Worm (Caenorhabditis elegans) whole organism, early embryonic: ENCODE results near the gene spe-51.

Source experiments
- B0310.2 ChIP-seq: sonication (generic microtip); optimal IDR thresholded peaks from 2 replicates; lab custom pipeline; 2016; ENCODE audit warnings: mild to moderate bottlenecking, missing genetic modification characterization, missing compliant biosample characterization
- F13C5.2 ChIP-seq: sonication (generic microtip); optimal IDR thresholded peaks from 2 replicates; lab custom pipeline; 2017; ENCODE audit warnings: mild to moderate bottlenecking, missing genetic modification characterization, inconsistent platforms, missing compliant biosample characterization
- aly-1 ChIP-seq: sonication (generic microtip); optimal IDR thresholded peaks from 2 replicates; lab custom pipeline; 2016; ENCODE audit warnings: missing genetic modification characterization, missing compliant biosample characterization
- ama-1 ChIP-seq: fragments of 150-350 bp; optimal IDR thresholded peaks from 2 replicates; lab custom pipeline; 2014
- ceh-13 ChIP-seq: fragments of 200-800 bp; sonication (Bioruptor generic); optimal IDR thresholded peaks from 2 replicates; lab custom pipeline; 2018; ENCODE audit warnings: mild to moderate bottlenecking, missing genetic modification characterization, missing compliant biosample characterization
- flt-1 ChIP-seq: fragments of 200-800 bp; sonication (Bioruptor generic); IDR thresholded peaks from 2 replicates; pipeline ENCODE4 v1.3.6; 2022; ENCODE audit warnings: missing genetic modification characterization, missing compliant biosample characterization
- hmbx-1 ChIP-seq: sonication (generic microtip); optimal IDR thresholded peaks from 2 replicates; lab custom pipeline; 2016; ENCODE audit warnings: mild to moderate bottlenecking, missing genetic modification characterization, missing compliant biosample characterization
- hmg-4 ChIP-seq: fragments of 200-800 bp; sonication (Bioruptor generic); optimal IDR thresholded peaks from 2 replicates; lab custom pipeline; 2018; ENCODE audit warnings: mild to moderate bottlenecking, missing genetic modification characterization, missing compliant biosample characterization
- pes-1 ChIP-seq: fragments of 200-800 bp; sonication (Bioruptor generic); IDR thresholded peaks from 2 replicates; pipeline ENCODE4 v1.3.6; 2022; ENCODE audit warnings: missing genetic modification reagents, missing genetic modification characterization, missing compliant biosample characterization
- sea-1 ChIP-seq: fragments of 200-800 bp; sonication (Bioruptor generic); conservative IDR thresholded peaks from 2 replicates; pipeline ENCODE4 v1.3.6; 2022; ENCODE audit warnings: missing genetic modification characterization, missing compliant biosample characterization
- tbx-11 ChIP-seq: fragments of 200-800 bp; sonication (Bioruptor generic); IDR thresholded peaks from 2 replicates; pipeline ENCODE4 v1.3.6; 2022; ENCODE audit warnings: missing genetic modification characterization, missing compliant biosample characterization

ce11 chrIV:4645243-4645642 lies 47.3 kb upstream of the spe-51 start:
- no peak for TF ChIP-seq ama-1 (lab: Kevin White, UChicago)
- TF ChIP-seq sea-1 (GFP tag; lab: Robert Waterston, UW): no peak
- no peak for TF ChIP-seq hmbx-1 (tag; lab: Kevin White, UChicago)
- no peak for TF ChIP-seq flt-1 (GFP tag; lab: Robert Waterston, UW)
- TF ChIP-seq B0310.2 (tag; lab: Kevin White, UChicago): no peak
- TF ChIP-seq F13C5.2 (tag; lab: Kevin White, UChicago): no peak
- TF ChIP-seq aly-1 (tag; lab: Kevin White, UChicago): no peak
- no peak for TF ChIP-seq ceh-13 (GFP tag; lab: Kevin White, UChicago)
- no peak for TF ChIP-seq tbx-11
- TF ChIP-seq pes-1 (GFP tag; lab: Robert Waterston, UW): no peak
- TF ChIP-seq hmg-4 (GFP tag; lab: Kevin White, UChicago): no peak
